Worm (Caenorhabditis elegans) whole organism, L1 larva: ENCODE measurements around the gene cyp-35B2.

Experiments used
- Y116A8C.19 ChIP-seq: sonication (generic microtip); optimal IDR thresholded peaks from 2 replicates; lab custom pipeline; 2016; ENCODE audit warnings: missing compliant biosample characterization, missing genetic modification characterization, borderline replicate concordance
- egl-27 ChIP-seq, 2 experiments: fragments of 150-350 bp in 1 of 2; sonication (generic microtip); optimal IDR thresholded peaks; 3 replicates each; lab custom pipeline; 2017 to 2018; ENCODE audit warnings: missing biosample characterization in 2 of 2, missing genetic modification characterization in 2 of 2, missing genetic modification reagents in 2 of 2
- elt-2 ChIP-seq: sonication (generic microtip); optimal IDR thresholded peaks from 2 replicates; lab custom pipeline; 2016; ENCODE audit warnings: missing genetic modification characterization, mild to moderate bottlenecking, inconsistent platforms, missing compliant biosample characterization, missing genetic modification reagents
- fos-1 ChIP-seq: fragments of 150-350 bp; optimal IDR thresholded peaks from 2 replicates; lab custom pipeline; 2014; ENCODE audit warnings: missing biosample characterization, missing genetic modification characterization
- lin-13 ChIP-seq: fragments of 150-350 bp; optimal IDR thresholded peaks from 2 replicates; lab custom pipeline; 2014; ENCODE audit warnings: missing biosample characterization, missing genetic modification reagents, missing genetic modification characterization
- lsy-2 ChIP-seq, 2 experiments: fragments of 150-350 bp; optimal IDR thresholded peaks; 2 replicates each; lab custom pipeline; 2014; ENCODE audit warnings: missing biosample characterization in 2 of 2, missing genetic modification characterization in 2 of 2
- nhr-11 ChIP-seq: fragments of 150-350 bp; optimal IDR thresholded peaks from 2 replicates; lab custom pipeline; 2014; ENCODE audit warnings: missing biosample characterization, missing genetic modification characterization
- nhr-20 ChIP-seq: sonication (generic microtip); optimal IDR thresholded peaks from 2 replicates; lab custom pipeline; 2016; ENCODE audit warnings: mild to moderate bottlenecking, missing genetic modification characterization, missing compliant biosample characterization
- nhr-76 ChIP-seq: sonication (generic microtip); optimal IDR thresholded peaks from 2 replicates; lab custom pipeline; 2017; ENCODE audit warnings: missing biosample characterization, missing genetic modification characterization
- nhr-77 ChIP-seq: fragments of 150-350 bp; optimal IDR thresholded peaks from 2 replicates; lab custom pipeline; 2014; ENCODE audit warnings: missing biosample characterization, missing genetic modification characterization
- sup-37 ChIP-seq: fragments of 200-800 bp; sonication (Bioruptor generic); optimal IDR thresholded peaks from 2 replicates; lab custom pipeline; 2018; ENCODE audit warnings: mild to moderate bottlenecking, missing genetic modification characterization, missing compliant biosample characterization
- unc-130 ChIP-seq: fragments of 150-350 bp; optimal IDR thresholded peaks from 2 replicates; lab custom pipeline; 2017; ENCODE audit warnings: missing biosample characterization, missing genetic modification characterization, inconsistent platforms
- unc-62 ChIP-seq: fragments of 150-350 bp; optimal IDR thresholded peaks from 2 replicates; lab custom pipeline; 2014; ENCODE audit warnings: missing biosample characterization, missing genetic modification reagents, missing genetic modification characterization
- ztf-11 ChIP-seq, 2 experiments: sonication (generic microtip); optimal IDR thresholded peaks; 2 replicates each; lab custom pipeline; 2016 to 2017; ENCODE audit warnings: missing genetic modification characterization in 2 of 2, missing biosample characterization in 1 of 2, missing compliant biosample characterization in 1 of 2

DNA sequence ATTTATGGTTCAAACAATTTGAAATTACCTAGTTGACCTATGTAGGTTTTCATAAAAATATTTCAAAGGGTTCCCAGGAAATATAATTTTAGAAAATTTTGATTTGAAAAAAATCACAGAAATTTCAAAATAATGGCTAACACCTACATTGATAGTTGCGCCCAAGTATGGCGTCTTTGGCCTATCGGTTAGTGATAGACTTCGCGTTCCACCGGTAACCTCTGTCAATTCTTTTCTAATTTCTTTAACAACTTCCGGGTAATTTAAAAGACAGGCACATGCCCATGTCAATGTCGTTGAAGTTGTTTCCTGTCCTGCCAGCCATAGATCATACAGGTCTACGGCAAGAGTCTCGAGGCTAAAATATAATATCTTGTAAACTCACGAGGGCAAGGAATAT lies 27.0 kb downstream of the cyp-35B2 start:
- no peak for TF ChIP-seq nhr-20 (tag; lab: Kevin White, UChicago)
- TF ChIP-seq unc-130 (tag; lab: Kevin White, UChicago) = no peak
- no peak for TF ChIP-seq Y116A8C.19 (tag; lab: Kevin White, UChicago)
- no peak for TF ChIP-seq nhr-76
- TF ChIP-seq lin-13 (GFP tag; lab: Kevin White, UChicago) = no peak
- no peak for TF ChIP-seq sup-37
- TF ChIP-seq ztf-11 (tag; optimal IDR thresholded peaks at IDR 0.05; lab: Kevin White, UChicago) = no peak
- TF ChIP-seq fos-1 = no peak
- no peak for TF ChIP-seq lsy-2 (tag; optimal IDR thresholded peaks at IDR 0.05; lab: Kevin White, UChicago)
- no peak for TF ChIP-seq nhr-11
- no peak for TF ChIP-seq egl-27 (tag; optimal IDR thresholded peaks at IDR 0.05; lab: Kevin White, UChicago)
- no peak for TF ChIP-seq nhr-77 (tag; lab: Kevin White, UChicago)
- TF ChIP-seq unc-62 (GFP tag; lab: Kevin White, UChicago) = no peak
- TF ChIP-seq elt-2 = no peak
